Worm (Caenorhabditis elegans): ENCODE measurements around the gene rexd-1.

Gene rexd-1

DNA sequence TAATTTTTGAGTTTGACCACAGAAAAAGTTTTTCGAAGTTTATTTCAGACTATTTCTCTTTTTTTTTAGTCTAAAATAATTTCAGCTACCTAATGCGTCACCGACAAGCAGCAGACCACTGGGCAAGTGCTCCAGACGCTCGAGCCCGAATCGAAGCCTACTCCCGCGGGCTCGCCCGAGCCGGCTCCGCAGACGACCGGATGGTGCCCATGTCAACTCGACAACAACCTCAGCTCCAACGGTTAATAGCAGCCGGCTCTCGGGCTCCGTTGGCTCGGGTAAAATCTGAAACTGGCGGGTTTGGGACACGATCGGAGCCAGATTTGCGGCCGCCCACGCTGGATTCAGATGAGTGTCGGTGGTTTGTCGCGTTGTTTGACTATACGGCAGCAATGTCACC, 31.3 kb upstream of the rexd-1 start:
- TF ChIP-seq pes-1 (GFP tag; IDR thresholded peaks at IDR 0.05), result no peak
- TF ChIP-seq hnd-1 (tag; optimal IDR thresholded peaks at IDR 0.05), result no peak
- no peak for TF ChIP-seq ceh-36 (tag; optimal IDR thresholded peaks at IDR 0.05)
- no peak for TF ChIP-seq ets-7 (tag; optimal IDR thresholded peaks at IDR 0.05)
- TF ChIP-seq B0310.2 (tag; optimal IDR thresholded peaks at IDR 0.05), result no peak
- TF ChIP-seq aly-1 (tag; optimal IDR thresholded peaks at IDR 0.05), result no peak
- no peak for TF ChIP-seq hmbx-1 (tag; optimal IDR thresholded peaks at IDR 0.05)
- no peak for TF ChIP-seq scrt-1 (GFP tag; IDR thresholded peaks at IDR 0.05)
- TF ChIP-seq tra-4 (tag; optimal IDR thresholded peaks at IDR 0.05), result no peak
- no peak for TF ChIP-seq ama-1 (optimal IDR thresholded peaks at IDR 0.05)
- TF ChIP-seq flt-1 (GFP tag; IDR thresholded peaks at IDR 0.05), result no peak
- TF ChIP-seq F13C5.2 (tag; optimal IDR thresholded peaks at IDR 0.05), result no peak

DNA sequence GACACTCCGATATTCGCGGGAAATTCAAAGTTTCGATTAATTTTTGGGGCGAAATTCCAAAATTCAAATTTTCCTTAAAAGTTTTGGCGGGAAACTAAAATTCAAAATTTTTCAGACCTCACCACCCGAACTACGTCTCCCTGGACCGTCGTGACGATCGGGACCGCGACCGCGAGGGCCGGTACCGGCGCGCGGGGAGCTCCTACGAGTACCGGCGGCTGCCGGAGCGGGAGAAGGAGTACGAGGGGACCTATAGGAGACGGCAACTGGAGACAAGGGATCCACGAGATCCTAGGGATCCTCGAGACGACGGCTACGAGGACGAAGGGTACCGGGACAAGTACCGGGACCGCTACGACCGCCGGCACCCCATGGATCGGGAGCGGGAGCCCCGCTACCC, 29.8 kb upstream of the rexd-1 start:
- TF ChIP-seq F13C5.2 (tag; optimal IDR thresholded peaks at IDR 0.05), result no peak
- TF ChIP-seq ama-1 (optimal IDR thresholded peaks at IDR 0.05), result no peak

DNA sequence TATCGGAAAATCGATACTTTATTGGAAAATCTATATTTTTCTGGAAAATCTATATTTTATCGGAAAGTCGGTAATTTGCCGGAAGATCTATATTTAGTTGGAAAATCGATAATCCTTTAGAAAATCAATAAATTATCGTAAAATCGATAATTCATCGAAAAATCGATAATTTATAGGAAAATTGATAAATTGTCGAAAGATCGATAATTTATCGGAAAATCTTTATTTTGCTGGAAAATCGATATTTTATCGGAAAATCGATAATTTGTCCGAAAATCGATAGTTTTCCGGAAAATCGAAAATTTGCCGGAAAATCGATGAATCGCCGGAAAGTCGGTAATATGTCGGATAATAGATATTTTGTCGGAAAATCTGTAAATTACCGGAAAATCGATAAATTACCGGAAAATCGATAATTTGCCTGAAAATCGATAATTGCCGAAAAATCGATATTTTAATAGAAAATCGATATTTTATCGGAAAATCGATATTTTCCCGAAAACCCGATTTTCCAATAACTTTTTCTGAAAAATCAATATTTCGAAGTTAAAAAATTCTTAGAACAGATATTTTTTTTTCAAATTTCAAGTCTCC, 28.8 kb upstream of the rexd-1 start:
- no peak for TF ChIP-seq flt-1 (GFP tag; IDR thresholded peaks at IDR 0.05)
- no peak for TF ChIP-seq tra-4 (tag; optimal IDR thresholded peaks at IDR 0.05)
- no peak for TF ChIP-seq aly-1 (tag; optimal IDR thresholded peaks at IDR 0.05)
- TF ChIP-seq hmbx-1 (tag; optimal IDR thresholded peaks at IDR 0.05), result no peak
- TF ChIP-seq ets-7 (tag; optimal IDR thresholded peaks at IDR 0.05), result no peak

DNA sequence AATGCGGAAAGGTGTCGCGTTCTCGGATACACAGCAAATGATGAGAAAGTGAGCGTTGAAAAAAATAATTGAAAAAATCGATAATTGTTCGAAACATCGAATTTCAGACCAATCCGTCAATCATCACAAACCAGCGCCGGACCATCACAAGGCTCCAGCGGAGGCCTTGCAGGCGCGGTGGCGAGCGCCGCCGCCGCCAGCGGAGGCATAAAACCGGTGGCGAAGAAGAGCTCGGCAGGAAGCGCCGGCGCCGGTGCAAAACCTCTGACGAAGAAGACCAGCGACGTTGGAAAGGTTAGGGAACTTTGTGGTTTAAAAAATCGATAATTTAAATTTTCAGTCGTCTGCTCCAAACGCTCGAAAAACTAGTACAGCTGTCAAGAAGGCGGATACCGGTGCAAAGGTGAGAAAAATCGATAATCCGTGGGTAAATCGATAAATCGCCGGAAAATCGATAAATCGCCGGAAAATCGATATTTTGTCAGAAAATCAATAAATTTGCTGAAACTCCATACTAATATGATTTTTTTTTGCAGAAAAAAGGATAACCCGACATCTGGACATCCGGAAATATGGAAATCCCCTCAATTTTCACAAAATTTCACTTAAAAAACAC, 28.0 kb upstream of the rexd-1 start:
- no peak for TF ChIP-seq hmg-4 (GFP tag; optimal IDR thresholded peaks at IDR 0.05)
- no peak for TF ChIP-seq hmbx-1 (tag; optimal IDR thresholded peaks at IDR 0.05)
- TF ChIP-seq ama-1 (optimal IDR thresholded peaks at IDR 0.05), result no peak
- TF ChIP-seq pes-1 (GFP tag; IDR thresholded peaks at IDR 0.05), result no peak
- no peak for TF ChIP-seq ets-7 (tag; optimal IDR thresholded peaks at IDR 0.05)
- TF ChIP-seq ceh-13 (GFP tag; optimal IDR thresholded peaks at IDR 0.05), result no peak
- TF ChIP-seq sea-1 (GFP tag; conservative IDR thresholded peaks at IDR 0.05), result no peak
- no peak for TF ChIP-seq aly-1 (tag; optimal IDR thresholded peaks at IDR 0.05)
- TF ChIP-seq tbx-11 (GFP tag; IDR thresholded peaks at IDR 0.05), result no peak
- TF ChIP-seq tra-4 (tag; optimal IDR thresholded peaks at IDR 0.05), result no peak
- TF ChIP-seq scrt-1 (GFP tag; IDR thresholded peaks at IDR 0.05), result no peak
- TF ChIP-seq hnd-1 (tag; optimal IDR thresholded peaks at IDR 0.05), result no peak
- no peak for TF ChIP-seq flt-1 (GFP tag; IDR thresholded peaks at IDR 0.05)
- no peak for TF ChIP-seq ceh-36 (tag; optimal IDR thresholded peaks at IDR 0.05)
- no peak for TF ChIP-seq tbx-37 (GFP tag; conservative IDR thresholded peaks at IDR 0.05)

DNA sequence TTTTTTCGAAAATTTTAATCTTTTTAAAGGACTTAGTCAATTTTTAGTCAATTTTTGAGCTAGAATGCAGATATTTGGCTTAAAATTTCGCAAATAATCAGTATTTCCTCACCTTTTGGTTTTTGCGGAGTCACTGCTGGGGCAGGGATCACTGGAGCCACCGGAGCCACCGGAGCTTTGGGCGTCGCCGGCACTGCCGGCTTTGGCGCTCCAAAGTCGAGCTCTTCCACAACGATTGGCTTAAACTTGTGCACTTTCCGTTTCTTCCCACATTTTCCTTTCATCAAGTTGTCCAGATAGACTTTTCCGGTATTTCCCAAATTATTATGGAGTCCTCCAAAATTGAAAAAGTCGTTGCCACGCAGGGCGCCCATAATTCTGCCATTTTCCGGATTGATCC, 20.0 kb upstream of the rexd-1 start:
- TF ChIP-seq hmg-4 (GFP tag; optimal IDR thresholded peaks at IDR 0.05), result no peak
- TF ChIP-seq sea-1 (GFP tag; conservative IDR thresholded peaks at IDR 0.05), result no peak
- TF ChIP-seq tra-4 (tag; optimal IDR thresholded peaks at IDR 0.05), result no peak
- TF ChIP-seq flt-1 (GFP tag; IDR thresholded peaks at IDR 0.05), result no peak
- no peak for TF ChIP-seq pes-1 (GFP tag; IDR thresholded peaks at IDR 0.05)
- TF ChIP-seq tbx-37 (GFP tag; conservative IDR thresholded peaks at IDR 0.05), result no peak
- TF ChIP-seq ama-1 (optimal IDR thresholded peaks at IDR 0.05), result no peak
- TF ChIP-seq aly-1 (tag; optimal IDR thresholded peaks at IDR 0.05), result no peak
- TF ChIP-seq tbx-11 (GFP tag; IDR thresholded peaks at IDR 0.05), result no peak
- TF ChIP-seq F13C5.2 (tag; optimal IDR thresholded peaks at IDR 0.05), result no peak
- no peak for TF ChIP-seq ceh-36 (tag; optimal IDR thresholded peaks at IDR 0.05)
- no peak for TF ChIP-seq scrt-1 (GFP tag; IDR thresholded peaks at IDR 0.05)
- no peak for TF ChIP-seq B0310.2 (tag; optimal IDR thresholded peaks at IDR 0.05)
- no peak for TF ChIP-seq ets-7 (tag; optimal IDR thresholded peaks at IDR 0.05)
- TF ChIP-seq hnd-1 (tag; optimal IDR thresholded peaks at IDR 0.05), result no peak

DNA sequence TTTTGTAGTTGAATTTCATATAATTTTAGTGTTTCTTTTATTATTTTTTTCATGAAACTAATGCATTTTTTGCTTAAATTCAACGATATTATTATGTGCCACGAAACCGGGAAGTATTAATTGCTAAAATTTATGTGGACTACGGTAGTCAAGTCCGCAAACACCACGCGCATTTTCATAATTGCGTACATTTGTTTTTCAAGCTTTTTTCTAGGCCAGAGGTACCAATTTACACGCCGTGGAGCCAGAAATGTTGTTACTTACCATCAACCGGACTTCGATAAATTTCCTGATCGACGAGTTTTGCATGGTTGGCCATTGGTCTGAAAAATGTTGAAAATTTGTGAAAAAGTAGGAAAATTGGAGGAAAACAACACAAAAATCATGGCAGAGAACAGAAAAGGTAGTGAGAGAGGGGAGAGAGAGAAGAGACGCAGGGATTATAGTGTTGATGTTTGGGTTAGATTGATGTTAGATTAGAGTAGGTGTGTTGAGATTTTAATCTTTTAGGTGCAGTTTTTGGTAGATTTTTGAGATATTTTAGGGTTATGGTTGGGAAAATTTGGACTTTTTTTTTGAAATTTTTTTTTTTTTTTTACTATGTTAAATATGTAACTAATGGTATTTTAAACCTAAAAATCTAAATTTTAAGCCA, 16.2 kb upstream of the rexd-1 start, which contains the start of gene clp-4:
Gene clp-4, minus strand, starts transcription at position 323 of the 655 bp plus-strand sequence.
- TF ChIP-seq scrt-1 (GFP tag; IDR thresholded peaks at IDR 0.05) (no peak), ceh-36 (tag; optimal IDR thresholded peaks at IDR 0.05) (no peak), sea-1 (GFP tag; conservative IDR thresholded peaks at IDR 0.05) (no peak), tbx-11 (GFP tag; IDR thresholded peaks at IDR 0.05) (no peak), ceh-13 (GFP tag; optimal IDR thresholded peaks at IDR 0.05) (no peak), hnd-1 (tag; optimal IDR thresholded peaks at IDR 0.05) (no peak)

DNA sequence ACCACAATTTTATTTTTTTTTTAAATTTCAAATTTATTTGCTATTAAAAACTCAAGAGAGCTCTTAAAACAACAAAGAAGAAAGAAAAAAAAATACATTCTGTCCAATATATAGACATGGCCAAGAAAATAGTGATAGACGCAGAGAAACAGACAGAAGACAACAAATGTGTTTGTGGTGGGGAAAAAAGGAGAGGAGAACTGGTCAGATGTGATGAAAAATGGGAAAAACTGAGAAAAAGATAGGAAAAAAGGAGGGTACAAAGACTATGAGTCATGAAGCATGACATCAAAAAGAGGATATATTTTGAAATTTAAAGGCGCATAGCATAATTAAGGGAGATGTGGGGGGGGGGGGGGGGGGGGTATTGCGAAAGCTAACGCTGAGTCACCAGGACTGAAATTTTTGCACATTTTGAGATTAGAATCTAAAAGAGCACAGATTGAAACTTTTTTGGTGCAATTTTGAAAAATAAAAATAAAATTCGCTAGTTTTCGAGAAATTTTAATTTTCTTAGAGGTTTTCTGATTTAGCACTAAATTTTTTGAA, 15.2 kb upstream of the rexd-1 start:
- no peak for TF ChIP-seq ceh-13 (GFP tag; optimal IDR thresholded peaks at IDR 0.05)

DNA sequence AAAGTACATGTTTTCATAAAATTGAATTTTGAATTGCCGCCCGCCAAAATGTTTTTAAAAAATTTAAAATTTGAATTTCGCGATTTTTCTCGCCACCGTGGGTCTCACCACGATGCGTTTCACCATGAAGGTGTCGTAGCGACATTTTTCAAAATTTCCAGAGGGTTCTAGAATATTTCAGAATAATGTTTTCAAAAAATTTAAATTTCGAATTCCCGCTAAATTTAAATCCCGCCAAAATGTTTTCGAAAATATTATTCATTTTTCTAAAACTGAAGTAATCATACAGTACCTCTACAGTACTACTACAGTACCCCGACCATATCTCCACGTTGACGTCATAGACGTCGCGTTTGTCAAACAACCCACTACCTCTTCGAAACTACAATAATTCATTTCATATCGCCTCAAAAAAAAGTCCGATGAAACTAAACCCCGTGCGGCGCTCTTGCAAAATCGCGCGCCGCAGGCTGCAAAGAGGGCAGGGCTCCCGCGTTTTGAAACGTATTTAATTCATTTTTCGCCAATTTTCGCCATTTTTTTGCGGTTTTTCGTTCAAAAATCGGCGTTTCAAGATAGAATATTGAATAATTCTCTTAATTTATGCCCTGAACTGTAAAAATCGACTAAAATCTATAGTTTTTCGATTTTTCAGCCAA, 9.9 kb upstream of the rexd-1 start, which contains the start of the genes pvf-1 and Y39A3CL.7:
Gene pvf-1, minus strand, starts transcription at position 51 of the 659 bp plus-strand sequence.
Gene Y39A3CL.7, plus strand, starts transcription at position 656 of the 659 bp plus-strand sequence.
- TF ChIP-seq hnd-1 (tag; optimal IDR thresholded peaks at IDR 0.05) (peak; percentile 39), F13C5.2 (tag; optimal IDR thresholded peaks at IDR 0.05) (peak; percentile 63), tbx-37 (GFP tag; conservative IDR thresholded peaks at IDR 0.05) (peak; percentile 52; the same call in 1 of the 2 replicates), ama-1 (optimal IDR thresholded peaks at IDR 0.05) (no peak), ceh-13 (GFP tag; optimal IDR thresholded peaks at IDR 0.05) (peak; percentile 20), aly-1 (tag; optimal IDR thresholded peaks at IDR 0.05) (no peak), B0310.2 (tag; optimal IDR thresholded peaks at IDR 0.05) (no peak), scrt-1 (GFP tag; IDR thresholded peaks at IDR 0.05) (peak; percentile 68; the same call in 1 of the 2 replicates), tbx-11 (GFP tag; IDR thresholded peaks at IDR 0.05) (peak; percentile 77), flt-1 (GFP tag; IDR thresholded peaks at IDR 0.05) (peak; percentile 59; the same call in 1 of the 2 replicates), hmg-4 (GFP tag; optimal IDR thresholded peaks at IDR 0.05) (peak; percentile 40), ets-7 (tag; optimal IDR thresholded peaks at IDR 0.05) (peak; percentile 54), sea-1 (GFP tag; conservative IDR thresholded peaks at IDR 0.05) (peak; percentile 53; the same call in 1 of the 2 replicates), hmbx-1 (tag; optimal IDR thresholded peaks at IDR 0.05) (no peak), tra-4 (tag; optimal IDR thresholded peaks at IDR 0.05) (no peak), ceh-36 (tag; optimal IDR thresholded peaks at IDR 0.05) (peak; percentile 60), pes-1 (GFP tag; IDR thresholded peaks at IDR 0.05) (peak; percentile 77)
